Worm (Caenorhabditis elegans) whole organism, L3 larva: ENCODE results near the gene cua-1.
"Not testable (repeated sequence)": the region's sequence is repeated elsewhere in the genome, so short reads cannot be mapped to it uniquely, and the experiment has no call there.

Experiments used
- ZK546.5 ChIP-seq: sonication (generic microtip); optimal IDR thresholded peaks from 2 replicates; lab custom pipeline; 2017; ENCODE audit warnings: missing biosample characterization, missing genetic modification characterization
- ama-1 ChIP-seq: fragments of 150-350 bp; optimal IDR thresholded peaks from 2 replicates; lab custom pipeline; 2018
- ceh-16 ChIP-seq: sonication (generic microtip); optimal IDR thresholded peaks from 2 replicates; lab custom pipeline; 2017; ENCODE audit warnings: missing biosample characterization, missing genetic modification characterization
- ceh-82 ChIP-seq: fragments of 150-350 bp; optimal IDR thresholded peaks from 2 replicates; lab custom pipeline; 2014; ENCODE audit warnings: missing biosample characterization, missing genetic modification characterization
- elt-2 ChIP-seq: sonication (generic microtip); optimal IDR thresholded peaks from 2 replicates; lab custom pipeline; 2016; ENCODE audit warnings: missing genetic modification reagents, mild to moderate bottlenecking, missing genetic modification characterization, missing compliant biosample characterization
- fos-1 ChIP-seq: fragments of 150-350 bp; optimal IDR thresholded peaks from 2 replicates; lab custom pipeline; 2014; ENCODE audit warnings: missing biosample characterization, missing genetic modification characterization
- nhr-237 ChIP-seq: fragments of 150-350 bp; optimal IDR thresholded peaks from 2 replicates; lab custom pipeline; 2014; ENCODE audit warnings: missing biosample characterization, missing genetic modification characterization
- nhr-77 ChIP-seq: fragments of 150-350 bp; optimal IDR thresholded peaks from 2 replicates; lab custom pipeline; 2014; ENCODE audit warnings: missing biosample characterization, missing genetic modification characterization
- pqm-1 ChIP-seq: fragments of 150-350 bp; optimal IDR thresholded peaks from 2 replicates; lab custom pipeline; 2017; ENCODE audit warnings: missing biosample characterization, missing genetic modification characterization, inconsistent platforms
- tbx-2 ChIP-seq: sonication (generic microtip); optimal IDR thresholded peaks from 2 replicates; lab custom pipeline; 2016; ENCODE audit warnings: mild to moderate bottlenecking, missing genetic modification characterization, missing compliant biosample characterization

DNA sequence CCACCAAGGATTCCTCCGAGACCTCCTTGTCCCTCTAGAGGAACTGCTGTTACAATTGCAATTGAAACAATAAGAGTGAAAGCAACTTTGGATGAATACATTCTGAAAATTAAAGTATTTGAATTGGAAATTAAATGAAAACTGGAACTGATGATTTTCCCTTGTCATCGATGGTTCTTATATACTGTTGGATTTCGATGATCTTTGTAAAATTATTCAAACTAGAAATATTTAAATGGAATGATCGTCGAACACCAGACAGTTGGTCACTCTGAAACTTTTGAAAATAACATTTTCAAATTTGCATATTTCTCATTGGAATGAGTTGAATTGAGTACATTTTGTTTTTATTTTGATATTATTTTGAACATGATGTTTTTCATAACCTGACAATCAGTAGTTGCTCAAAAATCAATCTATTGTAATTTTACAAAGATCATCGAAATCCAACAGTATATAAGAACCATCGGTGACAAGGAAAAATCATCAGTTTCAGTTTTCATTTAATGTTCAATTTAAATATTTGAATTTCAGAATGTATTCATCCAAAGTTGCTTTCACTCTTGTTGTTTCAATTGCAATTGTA is 53.3 kb downstream of the cua-1 start, which contains the start of the genes srlf-9 and srlf-10:
- not testable (repeated sequence) for TF ChIP-seq ceh-82; elt-2 (tag; lab: Kevin White, UChicago); ZK546.5 (tag; lab: Kevin White, UChicago); pqm-1 (tag; lab: Kevin White, UChicago); nhr-237 (tag; lab: Kevin White, UChicago); fos-1 (tag; lab: Kevin White, UChicago); tbx-2 (tag; lab: Kevin White, UChicago); nhr-77 (tag; lab: Kevin White, UChicago); ceh-16 (tag; lab: Kevin White, UChicago); ama-1 (lab: Kevin White, UChicago)
